Fruit fly (Drosophila melanogaster) whole organism, embryonic: ENCODE measurements around the gene E23.
A peak's percentile ranks its signal among the peaks of the same experiment; 100 is the strongest.

Experiments
- Aef1 ChIP-seq: fragments of 200-800 bp; sonication (Bioruptor generic); IDR thresholded peaks from 3 replicates; pipeline ENCODE4 v1.3.6; 2022; ENCODE audit warnings: missing biosample characterization, missing genetic modification characterization
- Bgb ChIP-seq: fragments of 200-800 bp; sonication (Bioruptor generic); IDR thresholded peaks from 2 replicates; pipeline ENCODE4 v1.3.6; 2022; ENCODE audit warnings: missing biosample characterization, missing genetic modification characterization; ENCODE audit not compliant: partially characterized antibody
- CG11696 ChIP-seq: fragments of 200-800 bp; sonication (Bioruptor generic); IDR thresholded peaks from 2 replicates; pipeline ENCODE4 v1.3.6; 2022; ENCODE audit warnings: missing biosample characterization, missing genetic modification characterization
- CG12104 ChIP-seq: fragments of 200-800 bp; sonication (Bioruptor generic); optimal IDR thresholded peaks from 3 replicates; lab custom pipeline; 2016; ENCODE audit warnings: missing biosample characterization, missing genetic modification characterization
- CG12299 ChIP-seq: fragments of 200-800 bp; sonication (Bioruptor generic); optimal IDR thresholded peaks from 2 replicates; lab custom pipeline; 2018; ENCODE audit warnings: missing biosample characterization, mild to moderate bottlenecking, missing genetic modification characterization
- CG15514 ChIP-seq: fragments of 200-800 bp; sonication (Bioruptor generic); optimal IDR thresholded peaks from 3 replicates; lab custom pipeline; 2017; ENCODE audit warnings: missing biosample characterization, missing genetic modification characterization, mild to moderate bottlenecking, moderate library complexity, missing genetic modification reagents
- CG18764 ChIP-seq: fragments of 200-800 bp; sonication (Bioruptor generic); optimal IDR thresholded peaks from 3 replicates; lab custom pipeline; 2016; ENCODE audit warnings: missing biosample characterization, missing genetic modification characterization
- CG2129 ChIP-seq: fragments of 200-800 bp; sonication (Bioruptor generic); IDR thresholded peaks from 2 replicates; pipeline ENCODE4 v1.3.6; 2022; ENCODE audit warnings: missing biosample characterization, missing genetic modification characterization; ENCODE audit not compliant: partially characterized antibody
- CG30020 ChIP-seq: fragments of 200-800 bp; optimal IDR thresholded peaks from 2 replicates; lab custom pipeline; 2019; ENCODE audit warnings: missing biosample characterization, mild to moderate bottlenecking, missing genetic modification characterization, moderate library complexity
- CG3281 ChIP-seq: fragments of 200-800 bp; sonication (Bioruptor generic); optimal IDR thresholded peaks from 3 replicates; lab custom pipeline; 2017; ENCODE audit warnings: missing biosample characterization, mild to moderate bottlenecking, missing genetic modification characterization
- CG34376 ChIP-seq: fragments of 200-800 bp; sonication (Bioruptor generic); optimal IDR thresholded peaks from 2 replicates; lab custom pipeline; 2018; ENCODE audit warnings: missing biosample characterization, mild to moderate bottlenecking, missing genetic modification characterization
- CG7271 ChIP-seq: fragments of 200-800 bp; sonication (Bioruptor generic); optimal IDR thresholded peaks from 2 replicates; lab custom pipeline; 2018; ENCODE audit warnings: missing biosample characterization, mild to moderate bottlenecking, missing genetic modification characterization, moderate library complexity
- CG8089 ChIP-seq: fragments of 200-800 bp; sonication (Bioruptor generic); optimal IDR thresholded peaks from 3 replicates; lab custom pipeline; 2016; ENCODE audit warnings: missing biosample characterization, missing genetic modification characterization
- CG8478 ChIP-seq: fragments of >200 bp; optimal IDR thresholded peaks from 2 replicates; lab custom pipeline; 2018
- Camta ChIP-seq: fragments of 200-800 bp; sonication (Bioruptor generic); optimal IDR thresholded peaks from 2 replicates; lab custom pipeline; 2016; ENCODE audit warnings: missing biosample characterization, missing genetic modification characterization
- CkIIα-i1 ChIP-seq: fragments of 200-800 bp; sonication (Bioruptor generic); IDR thresholded peaks from 2 replicates; pipeline ENCODE4 v1.3.6; 2022; ENCODE audit warnings: missing biosample characterization, missing genetic modification characterization
- D19B ChIP-seq: fragments of 200-800 bp; sonication (Bioruptor generic); optimal IDR thresholded peaks from 2 replicates; lab custom pipeline; 2017; ENCODE audit warnings: missing biosample characterization, mild to moderate bottlenecking, missing genetic modification characterization
- Dref ChIP-seq: fragments of 200-800 bp; sonication (Bioruptor generic); IDR thresholded peaks from 2 replicates; pipeline ENCODE4 v1.3.6; 2022; ENCODE audit warnings: missing biosample characterization, missing genetic modification characterization
- Fer2 ChIP-seq: fragments of 200-800 bp; sonication (Bioruptor generic); optimal IDR thresholded peaks from 2 replicates; lab custom pipeline; 2018; ENCODE audit warnings: missing biosample characterization, mild to moderate bottlenecking, missing genetic modification characterization, moderate library complexity
- Gug ChIP-seq: fragments of 200-800 bp; sonication (Bioruptor generic); IDR thresholded peaks from 4 replicates; pipeline ENCODE4 v1.3.6; 2022; ENCODE audit warnings: missing biosample characterization, missing genetic modification characterization
- H2.0 ChIP-seq: fragments of 200-800 bp; sonication (Bioruptor generic); IDR thresholded peaks from 2 replicates; pipeline ENCODE4 v1.3.6; 2022; ENCODE audit warnings: missing biosample characterization, missing genetic modification characterization
- HLH4C ChIP-seq: fragments of 200-800 bp; sonication (Bioruptor generic); IDR thresholded peaks from 3 replicates; pipeline ENCODE4 v1.3.6; 2022; ENCODE audit warnings: missing biosample characterization, missing genetic modification characterization; ENCODE audit not compliant: partially characterized antibody
- MESR4 ChIP-seq: fragments of 200-800 bp; sonication (Bioruptor generic); optimal IDR thresholded peaks from 2 replicates; lab custom pipeline; 2018; ENCODE audit warnings: missing biosample characterization, mild to moderate bottlenecking, missing genetic modification characterization, moderate library complexity
- Med ChIP-seq: fragments of 200-800 bp; sonication (Bioruptor generic); peaks from one replicate; lab custom pipeline; 2016; ENCODE audit warnings: missing biosample characterization, missing genetic modification characterization, mild to moderate bottlenecking, inconsistent platforms, moderate library complexity
- Optix ChIP-seq: fragments of 200-800 bp; sonication (Bioruptor generic); IDR thresholded peaks from 3 replicates; pipeline ENCODE4 v1.3.6; 2022; ENCODE audit warnings: missing biosample characterization, missing genetic modification characterization
- Trl ChIP-seq, 3 experiments: fragments of >200 bp in 2 of 3; fragments of 200-800 bp in 1 of 3; sonication (Bioruptor generic) in 1 of 3; optimal IDR thresholded peaks; 2 replicates in 1 of 3; 3 replicates in 2 of 3; lab custom pipeline; 2016 to 2017; ENCODE audit warnings: missing biosample characterization in 1 of 3, missing genetic modification characterization in 1 of 3
- YL-1 ChIP-seq: fragments of 200-800 bp; sonication (Bioruptor generic); optimal IDR thresholded peaks from 3 replicates; lab custom pipeline; 2017; ENCODE audit warnings: missing biosample characterization, mild to moderate bottlenecking, missing genetic modification characterization
- ara ChIP-seq: fragments of 200-800 bp; sonication (Bioruptor generic); IDR thresholded peaks from 2 replicates; pipeline ENCODE4 v1.3.6; 2022; ENCODE audit warnings: missing biosample characterization, missing genetic modification characterization
- bbx ChIP-seq: fragments of 200-800 bp; sonication (Bioruptor generic); IDR thresholded peaks from 2 replicates; pipeline ENCODE4 v1.3.6; 2022; ENCODE audit warnings: missing biosample characterization, missing genetic modification characterization; ENCODE audit not compliant: partially characterized antibody
- bsh ChIP-seq, 2 experiments: fragments of 200-800 bp; sonication (Bioruptor generic); optimal IDR thresholded peaks; 2 replicates each; lab custom pipeline; 2017 to 2018; ENCODE audit warnings: mild to moderate bottlenecking in 2 of 2, missing biosample characterization in 2 of 2, missing genetic modification characterization in 2 of 2, moderate library complexity in 1 of 2
- corto ChIP-seq: fragments of 200-800 bp; sonication (Bioruptor generic); optimal IDR thresholded peaks from 2 replicates; lab custom pipeline; 2016; ENCODE audit warnings: missing biosample characterization, mild to moderate bottlenecking, missing genetic modification characterization, moderate library complexity
- crc ChIP-seq: fragments of 200-800 bp; sonication (Bioruptor generic); optimal IDR thresholded peaks from 2 replicates; lab custom pipeline; 2016; ENCODE audit warnings: missing biosample characterization, missing genetic modification characterization
- fd96Cb ChIP-seq: fragments of 200-800 bp; sonication (Bioruptor generic); optimal IDR thresholded peaks from 2 replicates; lab custom pipeline; 2018; ENCODE audit warnings: missing biosample characterization, mild to moderate bottlenecking, missing genetic modification characterization, moderate library complexity
- fru ChIP-seq: fragments of >200 bp; optimal IDR thresholded peaks from 2 replicates; lab custom pipeline; 2017
- ftz-f1 ChIP-seq: fragments of 200-800 bp; sonication (Bioruptor generic); optimal IDR thresholded peaks from 2 replicates; lab custom pipeline; 2016; ENCODE audit warnings: missing biosample characterization, missing genetic modification characterization
- hbn ChIP-seq: fragments of 200-800 bp; sonication (Bioruptor generic); IDR thresholded peaks from 2 replicates; pipeline ENCODE4 v1.3.6; 2022; ENCODE audit warnings: missing biosample characterization, missing genetic modification characterization; ENCODE audit not compliant: partially characterized antibody
- her ChIP-seq: fragments of 200-800 bp; sonication (Bioruptor generic); optimal IDR thresholded peaks from 2 replicates; lab custom pipeline; 2016; ENCODE audit warnings: missing biosample characterization, missing genetic modification characterization
- nerfin-2 ChIP-seq: fragments of 200-800 bp; sonication (Bioruptor generic); IDR thresholded peaks from 2 replicates; pipeline ENCODE4 v1.3.6; 2022; ENCODE audit warnings: missing biosample characterization, missing genetic modification characterization; ENCODE audit not compliant: partially characterized antibody
- phol ChIP-seq: fragments of 200-800 bp; sonication (Bioruptor generic); optimal IDR thresholded peaks from 3 replicates; lab custom pipeline; 2018; ENCODE audit warnings: missing biosample characterization, mild to moderate bottlenecking, missing genetic modification characterization, moderate library complexity
- pros ChIP-seq: fragments of 200-800 bp; sonication (Bioruptor generic); optimal IDR thresholded peaks from 3 replicates; lab custom pipeline; 2019; ENCODE audit warnings: missing biosample characterization, mild to moderate bottlenecking, missing genetic modification characterization, moderate library complexity
- psq ChIP-seq: fragments of 200-800 bp; sonication (Bioruptor generic); optimal IDR thresholded peaks from 2 replicates; lab custom pipeline; 2017; ENCODE audit warnings: missing biosample characterization, missing genetic modification characterization
- pum ChIP-seq: fragments of 200-800 bp; sonication (Bioruptor generic); optimal IDR thresholded peaks from 2 replicates; lab custom pipeline; 2016; ENCODE audit warnings: missing biosample characterization, missing genetic modification characterization
- rib ChIP-seq: fragments of 200-800 bp; sonication (Bioruptor generic); IDR thresholded peaks from 2 replicates; pipeline ENCODE4 v1.3.6; 2022; ENCODE audit warnings: missing biosample characterization, missing genetic modification characterization
- salm ChIP-seq: fragments of 200-800 bp; sonication (Bioruptor generic); optimal IDR thresholded peaks from 2 replicates; lab custom pipeline; 2018; ENCODE audit warnings: missing biosample characterization, mild to moderate bottlenecking, missing genetic modification characterization
- schlank ChIP-seq: fragments of 200-800 bp; sonication (Bioruptor generic); optimal IDR thresholded peaks from 2 replicates; lab custom pipeline; 2018; ENCODE audit warnings: missing biosample characterization, mild to moderate bottlenecking, missing genetic modification characterization
- slbo ChIP-seq: fragments of 200-800 bp; sonication (Bioruptor generic); IDR thresholded peaks from 2 replicates; pipeline ENCODE4 v1.3.6; 2022; ENCODE audit warnings: missing biosample characterization, missing genetic modification characterization
- sqz ChIP-seq: fragments of 200-800 bp; sonication (Bioruptor generic); optimal IDR thresholded peaks from 3 replicates; lab custom pipeline; 2018; ENCODE audit warnings: missing biosample characterization, mild to moderate bottlenecking, missing genetic modification characterization
- twi ChIP-seq: fragments of 200-800 bp; optimal IDR thresholded peaks from 2 replicates; lab custom pipeline; 2019; ENCODE audit warnings: missing biosample characterization, mild to moderate bottlenecking, missing genetic modification characterization, moderate library complexity
- vnd ChIP-seq: fragments of 200-800 bp; sonication (Bioruptor generic); IDR thresholded peaks from 3 replicates; pipeline ENCODE4 v1.3.6; 2022; ENCODE audit warnings: missing biosample characterization, missing genetic modification characterization; ENCODE audit not compliant: partially characterized antibody
- yki ChIP-seq: fragments of >200 bp; optimal IDR thresholded peaks from 3 replicates; lab custom pipeline; 2018
- zf30C ChIP-seq: fragments of 200-800 bp; sonication (Bioruptor generic); optimal IDR thresholded peaks from 3 replicates; lab custom pipeline; 2018; ENCODE audit warnings: missing biosample characterization, mild to moderate bottlenecking, missing genetic modification characterization

Gene E23

dm6 chr2L:3356193-3356645, 1.6 kb upstream of the E23 start (continued):
- TF ChIP-seq ftz-f1 (GFP tag; lab: Kevin White, UChicago) (peak; percentile 96), psq (GFP tag; lab: Kevin White, UChicago) (no peak), yki (lab: Kevin White, UChicago) (no peak), vnd (GFP tag; lab: Robert Waterston, UW) (no peak), Aef1 (GFP tag; lab: Robert Waterston, UW) (peak; percentile 45; the same call in 2 of the 3 replicates), corto (GFP tag; lab: Kevin White, UChicago) (no peak), Med (GFP tag; lab: Kevin White, UChicago) (peak; percentile 78), CG12299 (tag; lab: Kevin White, UChicago) (no peak), HLH4C (GFP tag; lab: Robert Waterston, UW) (no peak), CG12104 (peak; percentile 9), pros (GFP tag; lab: Kevin White, UChicago) (no peak), CG30020 (no peak), bbx (GFP tag; lab: Robert Waterston, UW) (no peak), bsh (GFP tag; optimal IDR thresholded peaks at IDR 0.05; lab: Kevin White, UChicago) (peak in 1 of 2 experiments; percentile 76), CG7271 (no peak), CG34376 (peak; percentile 1), D19B (no peak), Bgb (GFP tag; lab: Robert Waterston, UW) (no peak), nerfin-2 (GFP tag; lab: Robert Waterston, UW) (no peak), MESR4 (no peak), rib (GFP tag; lab: Robert Waterston, UW) (peak; percentile 61; the same call in 1 of the 2 replicates), Dref (GFP tag; lab: Robert Waterston, UW) (no peak), CG15514 (GFP tag; lab: Kevin White, UChicago) (peak; percentile 37), crc (GFP tag; lab: Kevin White, UChicago) (no peak), CG18764 (GFP tag; lab: Kevin White, UChicago) (no peak), H2.0 (GFP tag; lab: Robert Waterston, UW) (no peak), YL-1 (no peak), her (GFP tag; lab: Kevin White, UChicago) (peak; percentile 14), fru (lab: Kevin White, UChicago) (no peak), CG8478 (lab: Kevin White, UChicago) (no peak), phol (tag; lab: Kevin White, UChicago) (no peak), Optix (GFP tag; lab: Robert Waterston, UW) (no peak), sqz (GFP tag; lab: Kevin White, UChicago) (peak; percentile 22), ara (GFP tag; lab: Robert Waterston, UW) (no peak), Gug (GFP tag; lab: Robert Waterston, UW) (no peak; the same call in 3 of the 4 replicates), salm (tag; lab: Kevin White, UChicago) (no peak), CG8089 (no peak), CG3281 (GFP tag; lab: Kevin White, UChicago) (peak; percentile 10), CG2129 (GFP tag; lab: Robert Waterston, UW) (no peak), CG11696 (GFP tag; lab: Robert Waterston, UW) (no peak), fd96Cb (tag; lab: Kevin White, UChicago) (no peak), Fer2 (tag; lab: Kevin White, UChicago) (no peak), twi (no peak), CkIIα-i1 (GFP tag; lab: Robert Waterston, UW) (no peak), hbn (no peak), Camta (GFP tag; lab: Kevin White, UChicago) (no peak), schlank (peak; percentile 11), zf30C (GFP tag; lab: Kevin White, UChicago) (peak; percentile 52), slbo (GFP tag; lab: Robert Waterston, UW) (peak; percentile 63), Trl (optimal IDR thresholded peaks at IDR 0.05; lab: Kevin White, UChicago) (peak in 1 of 2 experiments; percentile 10), Trl (GFP tag; optimal IDR thresholded peaks at IDR 0.05; lab: Kevin White, UChicago) (no peak), pum (GFP tag; lab: Kevin White, UChicago) (peak; percentile 4)
